Worm (Caenorhabditis elegans) whole organism, L1 larva: ENCODE data around the gene mul-1.
A peak's percentile ranks its signal among the peaks of the same experiment; 100 is the strongest.

Source experiments
- C16A3.4 ChIP-seq: fragments of 150-350 bp; optimal IDR thresholded peaks from 2 replicates; lab custom pipeline; 2014; ENCODE audit warnings: missing biosample characterization, missing genetic modification characterization
- C34B4.2 ChIP-seq: sonication (generic microtip); optimal IDR thresholded peaks from 2 replicates; lab custom pipeline; 2017; ENCODE audit warnings: mild to moderate bottlenecking, missing genetic modification characterization, missing compliant biosample characterization
- F16B12.6 ChIP-seq: fragments of 150-350 bp; optimal IDR thresholded peaks from 2 replicates; lab custom pipeline; 2014; ENCODE audit warnings: missing biosample characterization, missing genetic modification characterization
- Y116A8C.19 ChIP-seq: sonication (generic microtip); optimal IDR thresholded peaks from 2 replicates; lab custom pipeline; 2016; ENCODE audit warnings: missing compliant biosample characterization, missing genetic modification characterization, borderline replicate concordance
- aha-1 ChIP-seq: fragments of 150-350 bp; optimal IDR thresholded peaks from 2 replicates; lab custom pipeline; 2014; ENCODE audit warnings: missing biosample characterization, missing genetic modification characterization
- alr-1 ChIP-seq: fragments of 200-800 bp; sonication (Bioruptor generic); optimal IDR thresholded peaks from 2 replicates; lab custom pipeline; 2018; ENCODE audit warnings: borderline replicate concordance, mild to moderate bottlenecking, missing genetic modification characterization, missing compliant biosample characterization
- aly-2 ChIP-seq: fragments of 150-350 bp; optimal IDR thresholded peaks from 2 replicates; lab custom pipeline; 2014; ENCODE audit warnings: missing biosample characterization, missing genetic modification characterization
- ama-1 ChIP-seq: fragments of 150-350 bp; optimal IDR thresholded peaks from 2 replicates; lab custom pipeline; 2014
- blmp-1 ChIP-seq: fragments of 150-350 bp; optimal IDR thresholded peaks from 2 replicates; lab custom pipeline; 2014; ENCODE audit warnings: missing biosample characterization, missing genetic modification characterization
- ceh-82 ChIP-seq, 3 experiments: fragments of 150-350 bp in 1 of 3; sonication (generic microtip) in 2 of 3; optimal IDR thresholded peaks; 2 replicates each; lab custom pipeline; 2014 to 2017; ENCODE audit warnings: missing biosample characterization in 3 of 3, missing genetic modification characterization in 3 of 3
- ceh-88 ChIP-seq: fragments of 200-800 bp; sonication (Bioruptor generic); IDR thresholded peaks from 2 replicates; pipeline ENCODE4 v1.3.6; 2022; ENCODE audit warnings: missing genetic modification characterization, missing compliant biosample characterization
- ces-1 ChIP-seq: fragments of 150-350 bp; optimal IDR thresholded peaks from 2 replicates; lab custom pipeline; 2014; ENCODE audit warnings: missing biosample characterization, missing genetic modification reagents, missing genetic modification characterization
- dpl-1 ChIP-seq, 3 experiments: fragments of 150-350 bp in 2 of 3; sonication (generic microtip) in 1 of 3; optimal IDR thresholded peaks; 2 replicates each; lab custom pipeline; 2014 to 2017; ENCODE audit warnings: missing biosample characterization in 3 of 3, missing genetic modification characterization in 3 of 3, missing genetic modification reagents in 3 of 3
- dsc-1 ChIP-seq: sonication (generic microtip); optimal IDR thresholded peaks from 2 replicates; lab custom pipeline; 2016; ENCODE audit warnings: mild to moderate bottlenecking, missing genetic modification characterization, missing compliant biosample characterization
- efl-1 ChIP-seq, 4 experiments: fragments of 150-350 bp; optimal IDR thresholded peaks in 3 of 4; peaks in 1 of 4; 1 replicate in 1 of 4; 2 replicates in 3 of 4; lab custom pipeline; 2014; ENCODE audit warnings: missing biosample characterization in 2 of 4, missing genetic modification characterization in 2 of 4, missing genetic modification reagents in 2 of 4
- efl-3 ChIP-seq: fragments of 200-800 bp; sonication (Bioruptor generic); optimal IDR thresholded peaks from 2 replicates; lab custom pipeline; 2018; ENCODE audit warnings: mild to moderate bottlenecking, missing genetic modification characterization, missing compliant biosample characterization
- egl-27 ChIP-seq, 2 experiments: fragments of 150-350 bp in 1 of 2; sonication (generic microtip); optimal IDR thresholded peaks; 3 replicates each; lab custom pipeline; 2017 to 2018; ENCODE audit warnings: missing biosample characterization in 2 of 2, missing genetic modification characterization in 2 of 2, missing genetic modification reagents in 2 of 2
- ets-5 ChIP-seq: fragments of 200-800 bp; sonication (Bioruptor generic); IDR thresholded peaks from 2 replicates; pipeline ENCODE4 v1.3.6; 2022; ENCODE audit warnings: missing genetic modification characterization, missing compliant biosample characterization
- fkh-8 ChIP-seq: sonication (generic microtip); optimal IDR thresholded peaks from 2 replicates; lab custom pipeline; 2016; ENCODE audit warnings: mild to moderate bottlenecking, missing genetic modification characterization, missing compliant biosample characterization
- fos-1 ChIP-seq: fragments of 150-350 bp; optimal IDR thresholded peaks from 2 replicates; lab custom pipeline; 2014; ENCODE audit warnings: missing biosample characterization, missing genetic modification characterization
- grh-1 ChIP-seq: fragments of 200-800 bp; sonication (Bioruptor generic); IDR thresholded peaks from 2 replicates; pipeline ENCODE4 v1.3.6; 2022; ENCODE audit warnings: missing genetic modification reagents, missing genetic modification characterization, missing compliant biosample characterization
- hpl-2 ChIP-seq: fragments of 150-350 bp; optimal IDR thresholded peaks from 2 replicates; lab custom pipeline; 2014; ENCODE audit warnings: missing biosample characterization, missing genetic modification reagents, missing genetic modification characterization
- irx-1 ChIP-seq: sonication (generic microtip); optimal IDR thresholded peaks from 2 replicates; lab custom pipeline; 2016; ENCODE audit warnings: missing genetic modification characterization, missing compliant biosample characterization
- isw-1 ChIP-seq: fragments of 200-800 bp; sonication (Bioruptor generic); IDR thresholded peaks from 2 replicates; pipeline ENCODE4 v1.3.6; 2022; ENCODE audit warnings: missing genetic modification characterization, missing compliant biosample characterization
- lin-13 ChIP-seq: fragments of 150-350 bp; optimal IDR thresholded peaks from 2 replicates; lab custom pipeline; 2014; ENCODE audit warnings: missing biosample characterization, missing genetic modification reagents, missing genetic modification characterization
- lin-35 ChIP-seq, 2 experiments: fragments of 150-350 bp; optimal IDR thresholded peaks; 2 replicates each; lab custom pipeline; 2014; ENCODE audit warnings: missing biosample characterization in 2 of 2, missing genetic modification characterization in 2 of 2, missing genetic modification reagents in 2 of 2
- lsy-2 ChIP-seq, 2 experiments: fragments of 150-350 bp; optimal IDR thresholded peaks; 2 replicates each; lab custom pipeline; 2014; ENCODE audit warnings: missing biosample characterization in 2 of 2, missing genetic modification characterization in 2 of 2
- mab-9 ChIP-seq: fragments of 200-800 bp; sonication (Bioruptor generic); IDR thresholded peaks from 2 replicates; pipeline ENCODE4 v1.3.6; 2022; ENCODE audit warnings: missing genetic modification reagents, missing genetic modification characterization, missing compliant biosample characterization
- mep-1 ChIP-seq: fragments of 150-350 bp; optimal IDR thresholded peaks from 2 replicates; lab custom pipeline; 2014; ENCODE audit warnings: missing biosample characterization, missing genetic modification characterization
- nhr-11 ChIP-seq: fragments of 150-350 bp; optimal IDR thresholded peaks from 2 replicates; lab custom pipeline; 2014; ENCODE audit warnings: missing biosample characterization, missing genetic modification characterization
- nhr-19 ChIP-seq: fragments of 200-800 bp; sonication (Bioruptor generic); conservative IDR thresholded peaks from 2 replicates; pipeline ENCODE4 v1.3.6; 2022; ENCODE audit warnings: missing genetic modification characterization, missing compliant biosample characterization
- nhr-237 ChIP-seq: fragments of 150-350 bp; optimal IDR thresholded peaks from 2 replicates; lab custom pipeline; 2014; ENCODE audit warnings: missing biosample characterization, missing genetic modification characterization
- nhr-28 ChIP-seq: fragments of 150-350 bp; optimal IDR thresholded peaks from 2 replicates; lab custom pipeline; 2014; ENCODE audit warnings: missing biosample characterization, missing genetic modification characterization
- nhr-77 ChIP-seq: fragments of 150-350 bp; optimal IDR thresholded peaks from 2 replicates; lab custom pipeline; 2014; ENCODE audit warnings: missing biosample characterization, missing genetic modification characterization
- nhr-84 ChIP-seq: sonication (generic microtip); optimal IDR thresholded peaks from 2 replicates; lab custom pipeline; 2017; ENCODE audit warnings: missing biosample characterization, missing genetic modification characterization
- nhr-85 ChIP-seq: sonication (generic microtip); peaks from one replicate; lab custom pipeline; 2016; ENCODE audit warnings: missing genetic modification characterization, inconsistent platforms, missing compliant biosample characterization
- nhr-90 ChIP-seq: sonication (generic microtip); optimal IDR thresholded peaks from 2 replicates; lab custom pipeline; 2016; ENCODE audit warnings: mild to moderate bottlenecking, missing genetic modification characterization, missing compliant biosample characterization; ENCODE audit not compliant: poor library complexity
- pax-3 ChIP-seq: fragments of 200-800 bp; sonication (Bioruptor generic); optimal IDR thresholded peaks from 2 replicates; lab custom pipeline; 2018; ENCODE audit warnings: mild to moderate bottlenecking, missing genetic modification characterization, moderate library complexity, missing compliant biosample characterization
- skn-1 ChIP-seq: fragments of 150-350 bp; optimal IDR thresholded peaks from 2 replicates; lab custom pipeline; 2014; ENCODE audit warnings: missing biosample characterization, missing genetic modification characterization
- snpc-4 ChIP-seq: fragments of 150-350 bp; optimal IDR thresholded peaks from 2 replicates; lab custom pipeline; 2014; ENCODE audit warnings: missing biosample characterization, missing genetic modification characterization
- sup-37 ChIP-seq: fragments of 200-800 bp; sonication (Bioruptor generic); optimal IDR thresholded peaks from 2 replicates; lab custom pipeline; 2018; ENCODE audit warnings: mild to moderate bottlenecking, missing genetic modification characterization, missing compliant biosample characterization
- tlp-1 ChIP-seq: fragments of 150-350 bp; optimal IDR thresholded peaks from 2 replicates; lab custom pipeline; 2014; ENCODE audit warnings: missing biosample characterization, missing genetic modification characterization
- unc-62 ChIP-seq: fragments of 150-350 bp; optimal IDR thresholded peaks from 2 replicates; lab custom pipeline; 2014; ENCODE audit warnings: missing biosample characterization, missing genetic modification reagents, missing genetic modification characterization
- unc-98 ChIP-seq: fragments of 200-800 bp; sonication (Bioruptor generic); IDR thresholded peaks from 2 replicates; pipeline ENCODE4 v1.3.6; 2022; ENCODE audit warnings: missing genetic modification characterization, missing compliant biosample characterization
- vab-15 ChIP-seq: sonication (generic microtip); optimal IDR thresholded peaks from 2 replicates; lab custom pipeline; 2017; ENCODE audit warnings: missing genotype, mild to moderate bottlenecking, missing genetic modification characterization, missing compliant biosample characterization
- xbp-1 ChIP-seq: sonication (generic microtip); optimal IDR thresholded peaks from 2 replicates; lab custom pipeline; 2016; ENCODE audit warnings: missing genetic modification characterization, missing compliant biosample characterization
- zip-4 ChIP-seq: fragments of 200-800 bp; sonication (Bioruptor generic); optimal IDR thresholded peaks from 2 replicates; lab custom pipeline; 2018; ENCODE audit warnings: mild to moderate bottlenecking, missing genetic modification characterization, moderate library complexity, missing compliant biosample characterization
- ztf-4 ChIP-seq: fragments of 150-350 bp; optimal IDR thresholded peaks from 2 replicates; lab custom pipeline; 2014; ENCODE audit warnings: missing biosample characterization, missing genetic modification characterization

The mul-1 gene

DNA sequence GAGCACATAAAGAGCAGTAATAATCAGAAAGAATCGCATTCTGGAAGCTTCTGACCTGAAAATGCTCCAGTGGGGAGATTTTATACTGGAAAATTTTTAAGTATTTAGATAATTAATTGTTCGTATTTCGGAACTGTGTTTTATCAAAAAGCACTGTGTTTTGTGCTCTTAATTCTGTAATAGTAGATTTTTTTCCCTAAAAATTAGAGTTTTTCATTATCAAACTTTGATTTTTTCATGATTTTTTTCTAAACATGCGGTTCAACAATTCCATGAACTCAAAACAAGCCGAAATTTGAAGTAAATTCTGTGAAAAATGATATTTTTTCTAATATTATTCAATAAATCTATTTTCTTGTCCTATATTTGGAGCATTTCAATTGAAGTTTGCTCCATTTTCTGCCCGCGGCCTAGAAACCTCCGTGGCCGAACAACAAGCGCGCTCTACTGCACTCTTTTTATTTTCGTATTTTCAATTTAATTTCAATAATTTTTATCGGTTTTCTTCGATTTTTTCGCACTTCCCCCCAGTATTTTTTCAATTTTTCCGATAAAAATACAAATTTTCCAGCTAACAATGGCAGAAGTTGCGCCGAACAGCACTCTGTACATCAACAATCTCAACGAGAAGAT lies 48.7 kb upstream of the mul-1 start, which contains the start of the genes K08D10.13 and rnp-2 (continued):
- TF ChIP-seq lsy-2 (tag; optimal IDR thresholded peaks at IDR 0.05; lab: Kevin White, UChicago) (peak; percentile 76 to 79), ceh-82 (tag; optimal IDR thresholded peaks at IDR 0.05; lab: Kevin White, UChicago) (peak; percentile 45 to 67 (median 58)), ztf-4 (tag; lab: Kevin White, UChicago) (no peak), aly-2 (no peak), dpl-1 (GFP tag; optimal IDR thresholded peaks at IDR 0.05; lab: Kevin White, UChicago) (peak; percentile 46 to 75 (median 56)), fos-1 (tag; lab: Kevin White, UChicago) (no peak), nhr-84 (tag; lab: Kevin White, UChicago) (no peak), irx-1 (tag; lab: Kevin White, UChicago) (peak; percentile 61), ceh-88 (GFP tag; lab: Robert Waterston, UW) (no peak), nhr-237 (tag; lab: Kevin White, UChicago) (no peak), lin-35 (GFP tag; optimal IDR thresholded peaks at IDR 0.05; lab: Kevin White, UChicago) (peak; percentile 65 to 66), Y116A8C.19 (tag; lab: Kevin White, UChicago) (no peak), aha-1 (tag; lab: Kevin White, UChicago) (no peak), mab-9 (GFP tag; lab: Robert Waterston, UW) (no peak), zip-4 (GFP tag; lab: Kevin White, UChicago) (no peak), egl-27 (tag; optimal IDR thresholded peaks at IDR 0.05; lab: Kevin White, UChicago) (no peak), snpc-4 (tag; lab: Kevin White, UChicago) (peak; percentile 28), nhr-90 (tag; lab: Kevin White, UChicago) (peak; percentile 59), xbp-1 (tag; lab: Kevin White, UChicago) (peak; percentile 59), hpl-2 (no peak), lin-13 (GFP tag; lab: Kevin White, UChicago) (no peak), blmp-1 (tag; lab: Kevin White, UChicago) (no peak), nhr-19 (no peak; the same call in 1 of the 2 replicates), ets-5 (GFP tag; lab: Robert Waterston, UW) (no peak), sup-37 (GFP tag; lab: Kevin White, UChicago) (no peak), nhr-28 (no peak), mep-1 (peak; percentile 73), C16A3.4 (tag; lab: Kevin White, UChicago) (peak; percentile 28), nhr-77 (no peak), ces-1 (no peak), ama-1 (lab: Kevin White, UChicago) (no peak), C34B4.2 (no peak), dsc-1 (tag; lab: Kevin White, UChicago) (no peak), nhr-11 (tag; lab: Kevin White, UChicago) (no peak), pax-3 (tag; lab: Kevin White, UChicago) (no peak), alr-1 (tag; lab: Kevin White, UChicago) (no peak), efl-1 (optimal IDR thresholded peaks at IDR 0.05; lab: Kevin White, UChicago) (peak; percentile 59 to 70), efl-1 (GFP tag; optimal IDR thresholded peaks at IDR 0.05 in 1 of 2; lab: Kevin White, UChicago) (peak; percentile 72 to 94), tlp-1 (tag; lab: Kevin White, UChicago) (no peak), grh-1 (GFP tag; lab: Robert Waterston, UW) (no peak), skn-1 (no peak), fkh-8 (tag; lab: Kevin White, UChicago) (peak; percentile 25), isw-1 (GFP tag; lab: Robert Waterston, UW) (peak; percentile 29), efl-3 (GFP tag; lab: Kevin White, UChicago) (no peak), vab-15 (tag; lab: Kevin White, UChicago) (no peak), nhr-85 (tag; lab: Kevin White, UChicago) (peak; percentile 84), F16B12.6 (tag; lab: Kevin White, UChicago) (peak; percentile 52), unc-62 (GFP tag; lab: Kevin White, UChicago) (no peak), unc-98 (GFP tag; lab: Robert Waterston, UW) (no peak)
